Worm (Caenorhabditis elegans) whole organism, late embryonic: ENCODE data around the gene C02B10.4.
"Not testable (repeated sequence)": the region's sequence is repeated elsewhere in the genome, so short reads cannot be mapped to it uniquely, and the experiment has no call there.

ENCODE experiments used
- C08G9.2 ChIP-seq: sonication (generic microtip); optimal IDR thresholded peaks from 2 replicates; lab custom pipeline; 2016; ENCODE audit warnings: mild to moderate bottlenecking, missing genetic modification characterization, moderate library complexity, missing compliant biosample characterization
- C38D4.7 ChIP-seq: fragments of 200-800 bp; sonication (Bioruptor generic); optimal IDR thresholded peaks from 2 replicates; lab custom pipeline; 2018; ENCODE audit warnings: mild to moderate bottlenecking, missing genetic modification characterization, moderate library complexity, missing compliant biosample characterization
- F13H6.1 ChIP-seq: sonication (generic microtip); optimal IDR thresholded peaks from 2 replicates; lab custom pipeline; 2016; ENCODE audit warnings: missing genetic modification characterization, missing compliant biosample characterization
- K02D7.2 ChIP-seq: sonication (generic microtip); optimal IDR thresholded peaks from 2 replicates; lab custom pipeline; 2017; ENCODE audit warnings: mild to moderate bottlenecking, missing genetic modification characterization, missing compliant biosample characterization
- T23F11.4 ChIP-seq: fragments of 200-800 bp; sonication (Bioruptor generic); optimal IDR thresholded peaks from 2 replicates; lab custom pipeline; 2018; ENCODE audit warnings: mild to moderate bottlenecking, missing genetic modification characterization, missing compliant biosample characterization
- ama-1 ChIP-seq: fragments of 150-350 bp; optimal IDR thresholded peaks from 2 replicates; lab custom pipeline; 2014
- ceh-18 ChIP-seq: sonication (generic microtip); optimal IDR thresholded peaks from 2 replicates; lab custom pipeline; 2016; ENCODE audit warnings: missing genetic modification characterization, missing compliant biosample characterization
- ceh-19 ChIP-seq: fragments of 200-800 bp; sonication (Bioruptor generic); optimal IDR thresholded peaks from 2 replicates; lab custom pipeline; 2018; ENCODE audit warnings: mild to moderate bottlenecking, missing genetic modification characterization, missing compliant biosample characterization
- ceh-2 ChIP-seq: sonication (generic microtip); optimal IDR thresholded peaks from 2 replicates; lab custom pipeline; 2016; ENCODE audit warnings: missing genotype, missing genetic modification characterization, missing compliant biosample characterization
- ceh-24 ChIP-seq: sonication (generic microtip); optimal IDR thresholded peaks from 2 replicates; lab custom pipeline; 2016; ENCODE audit warnings: mild to moderate bottlenecking, missing genetic modification characterization, missing compliant biosample characterization
- ceh-31 ChIP-seq: sonication (generic microtip); optimal IDR thresholded peaks from 2 replicates; lab custom pipeline; 2016; ENCODE audit warnings: missing genetic modification characterization, missing compliant biosample characterization
- ceh-45 ChIP-seq: fragments of 200-800 bp; sonication (Bioruptor generic); IDR thresholded peaks from 2 replicates; pipeline ENCODE4 v1.3.6; 2022; ENCODE audit warnings: missing genetic modification reagents, missing genetic modification characterization, missing compliant biosample characterization
- ceh-48 ChIP-seq: sonication (generic microtip); optimal IDR thresholded peaks from 2 replicates; lab custom pipeline; 2016; ENCODE audit warnings: missing genetic modification characterization, inconsistent platforms, missing compliant biosample characterization
- ceh-6 ChIP-seq: fragments of 200-800 bp; sonication (Bioruptor generic); optimal IDR thresholded peaks from 2 replicates; lab custom pipeline; 2018; ENCODE audit warnings: mild to moderate bottlenecking, missing genetic modification characterization, missing compliant biosample characterization
- che-1 ChIP-seq: sonication (generic microtip); optimal IDR thresholded peaks from 2 replicates; lab custom pipeline; 2016; ENCODE audit warnings: mild to moderate bottlenecking, missing genetic modification characterization, missing compliant biosample characterization
- dmd-4 ChIP-seq: sonication (generic microtip); optimal IDR thresholded peaks from 2 replicates; lab custom pipeline; 2016; ENCODE audit warnings: borderline replicate concordance, missing genetic modification characterization, missing compliant biosample characterization
- elt-2 ChIP-seq: sonication (generic microtip); optimal IDR thresholded peaks from 2 replicates; lab custom pipeline; 2016; ENCODE audit warnings: missing genetic modification reagents, missing genetic modification characterization, missing compliant biosample characterization
- ets-4 ChIP-seq: sonication (generic microtip); optimal IDR thresholded peaks from 2 replicates; lab custom pipeline; 2016; ENCODE audit warnings: missing genetic modification characterization, missing compliant biosample characterization
- fkh-6 ChIP-seq: sonication (generic microtip); optimal IDR thresholded peaks from 2 replicates; lab custom pipeline; 2016; ENCODE audit warnings: missing genetic modification characterization, missing compliant biosample characterization
- gmeb-2 ChIP-seq: sonication (generic microtip); optimal IDR thresholded peaks from 2 replicates; lab custom pipeline; 2016; ENCODE audit warnings: missing genetic modification characterization, inconsistent platforms, missing compliant biosample characterization
- hlh-8 ChIP-seq: sonication (generic microtip); optimal IDR thresholded peaks from 2 replicates; lab custom pipeline; 2016; ENCODE audit warnings: missing genotype, missing genetic modification characterization, missing compliant biosample characterization
- lin-11 ChIP-seq: fragments of 200-800 bp; sonication (Bioruptor generic); optimal IDR thresholded peaks from 2 replicates; lab custom pipeline; 2018; ENCODE audit warnings: mild to moderate bottlenecking, missing genetic modification characterization, missing compliant biosample characterization
- nfya-1 ChIP-seq: sonication (generic microtip); optimal IDR thresholded peaks from 2 replicates; lab custom pipeline; 2017; ENCODE audit warnings: missing genetic modification characterization, mild to moderate bottlenecking, missing compliant biosample characterization, antibody characterized with exemption, moderate library complexity
- pag-3 ChIP-seq: sonication (generic microtip); optimal IDR thresholded peaks from 2 replicates; lab custom pipeline; 2016; ENCODE audit warnings: missing compliant biosample characterization, missing genetic modification characterization, borderline replicate concordance
- pax-1 ChIP-seq: fragments of 150-350 bp; optimal IDR thresholded peaks from 2 replicates; lab custom pipeline; 2014; ENCODE audit warnings: missing biosample characterization, missing genetic modification characterization
- pha-2 ChIP-seq: sonication (generic microtip); optimal IDR thresholded peaks from 2 replicates; lab custom pipeline; 2017; ENCODE audit warnings: mild to moderate bottlenecking, missing genetic modification characterization, missing compliant biosample characterization
- sox-2 ChIP-seq: fragments of 200-800 bp; sonication (Bioruptor generic); IDR thresholded peaks from 2 replicates; pipeline ENCODE4 v1.3.6; 2022; ENCODE audit warnings: missing genetic modification reagents, missing genetic modification characterization, missing compliant biosample characterization
- tbx-2 ChIP-seq: sonication (generic microtip); optimal IDR thresholded peaks from 2 replicates; lab custom pipeline; 2016; ENCODE audit warnings: missing genetic modification characterization, missing compliant biosample characterization
- ttx-3 ChIP-seq: sonication (generic microtip); optimal IDR thresholded peaks from 2 replicates; lab custom pipeline; 2016; ENCODE audit warnings: missing genetic modification reagents, missing genetic modification characterization, missing compliant biosample characterization
- unc-55 ChIP-seq: sonication (generic microtip); optimal IDR thresholded peaks from 2 replicates; lab custom pipeline; 2017; ENCODE audit warnings: missing biosample characterization, missing genetic modification reagents, missing genetic modification characterization

The C02B10.4 gene

DNA sequence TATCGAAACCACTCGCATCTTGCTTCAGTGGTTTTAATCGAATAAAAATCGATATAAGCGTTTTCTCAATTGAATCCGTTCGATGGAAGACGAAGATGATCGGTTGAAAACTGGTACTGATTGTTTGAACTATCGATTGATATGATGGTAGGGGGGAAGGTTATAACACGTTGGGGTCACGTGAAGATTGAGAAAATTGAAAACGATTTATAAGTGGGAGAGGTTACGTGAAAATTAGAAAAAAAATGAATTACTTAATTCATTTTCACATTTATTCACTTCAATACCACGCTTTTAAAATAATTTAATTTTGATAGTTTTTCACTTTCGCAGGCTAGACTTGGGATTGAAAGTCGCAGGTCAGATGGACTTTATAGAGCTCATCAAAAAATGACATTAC is 30.4 kb upstream of the C02B10.4 start, which contains the start of gene C09B9.7:
C09B9.7 (minus strand) TSS at position 101 of the 400 bp plus-strand sequence.
- TF ChIP-seq T23F11.4 (GFP tag; lab: Kevin White, UChicago) (no peak), nfya-1 (tag; lab: Kevin White, UChicago) (no peak), unc-55 (GFP tag; lab: Kevin White, UChicago) (no peak), ceh-31 (tag; lab: Kevin White, UChicago) (no peak), C08G9.2 (tag; lab: Kevin White, UChicago) (no peak), ceh-48 (no peak), ets-4 (no peak), fkh-6 (tag; lab: Kevin White, UChicago) (no peak), ama-1 (no peak), ceh-18 (tag; lab: Kevin White, UChicago) (no peak), C38D4.7 (no peak), pag-3 (tag; lab: Kevin White, UChicago) (no peak), ceh-6 (GFP tag; lab: Kevin White, UChicago) (no peak), pax-1 (tag; lab: Kevin White, UChicago) (no peak), ceh-19 (no peak), ceh-24 (tag; lab: Kevin White, UChicago) (no peak), sox-2 (GFP tag; lab: Robert Waterston, UW) (no peak), tbx-2 (tag; lab: Kevin White, UChicago) (no peak)

ce11 chrIV:5062278-5062677 is 29.1 kb upstream of the C02B10.4 start, which contains the start of gene msp-57:
msp-57 (plus strand) TSS chrIV:5062578.
- not testable (repeated sequence) for TF ChIP-seq elt-2 (tag; lab: Kevin White, UChicago); pha-2 (tag; lab: Kevin White, UChicago); ceh-45 (GFP tag; lab: Robert Waterston, UW)
- TF ChIP-seq, all 69 proteins: peak for 0; not testable (repeated sequence) for 69

ce11 chrIV:5063297-5063696 is 28.1 kb upstream of the C02B10.4 start:
- TF ChIP-seq ttx-3 (tag; lab: Kevin White, UChicago): no peak

- TF ChIP-seq ceh-45 (GFP tag; lab: Robert Waterston, UW); che-1 (tag; lab: Kevin White, UChicago); dmd-4 (tag; lab: Kevin White, UChicago): not testable (repeated sequence)
These were observed 26.4 kb upstream of the C02B10.4 start, which contains the start of gene msp-53 for ce11 chrIV:5064961-5065360. msp-53 (minus strand) TSS chrIV:5065061.

DNA sequence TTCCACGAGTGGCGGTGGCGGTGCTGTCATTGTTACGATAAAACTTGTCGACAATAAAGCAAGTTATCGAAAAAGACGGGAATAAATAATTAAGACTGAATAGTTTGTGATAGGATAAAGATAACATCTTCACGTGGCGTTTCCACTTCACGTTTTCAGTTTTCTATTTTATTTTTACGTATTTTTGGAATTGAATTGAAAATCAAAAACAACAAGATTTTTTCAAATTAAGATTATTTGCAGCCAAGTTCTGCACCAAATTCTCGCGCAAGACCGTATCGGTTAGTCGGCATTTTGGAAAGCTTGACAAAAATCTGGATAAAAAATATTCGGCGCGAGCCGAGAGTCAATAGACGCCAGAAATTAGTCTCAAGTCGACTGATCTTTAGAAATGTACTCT is 24.5 kb upstream of the C02B10.4 start, which contains the start of gene ttbk-2.2:
ttbk-2.2 (minus strand) TSS at position 101 of the 400 bp plus-strand sequence.
- TF ChIP-seq pax-1 (tag; lab: Kevin White, UChicago); ceh-24 (tag; lab: Kevin White, UChicago); hlh-8: not testable (repeated sequence)

DNA sequence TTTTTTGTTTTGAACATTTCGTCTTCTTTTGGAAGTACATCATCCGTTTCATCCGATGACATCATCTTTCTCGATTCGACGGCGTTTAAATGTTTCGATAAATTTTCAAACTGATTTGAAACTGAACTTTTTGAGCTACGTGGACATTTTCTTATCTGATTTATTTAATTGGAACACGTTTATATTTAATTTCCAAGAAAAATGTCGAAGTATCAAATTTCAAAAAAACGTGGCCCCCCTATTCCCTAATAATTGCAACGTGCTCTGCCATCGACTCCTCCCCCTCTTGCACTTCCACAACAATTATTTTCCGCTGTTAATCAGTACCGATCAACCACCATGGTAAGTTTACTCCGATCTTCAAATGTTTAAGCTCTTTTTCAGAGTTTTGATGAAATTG is 22.8 kb upstream of the C02B10.4 start, which contains the start of the genes R13H9.6 and rmd-6:
R13H9.6 (minus strand) TSS at position 101 of the 400 bp plus-strand sequence.
rmd-6 (plus strand) TSS at position 305 of the 400 bp plus-strand sequence.
- TF ChIP-seq K02D7.2; T23F11.4 (GFP tag; lab: Kevin White, UChicago); gmeb-2 (tag; lab: Kevin White, UChicago): not testable (repeated sequence)

- not testable (repeated sequence) for TF ChIP-seq F13H6.1 (tag; lab: Kevin White, UChicago); lin-11 (tag; lab: Kevin White, UChicago); ceh-2
- TF ChIP-seq, all 69 proteins: peak for 0; not testable (repeated sequence) for 69
These were observed 20.8 kb upstream of the C02B10.4 start, which contains the start of gene C02B10.6 for ce11 chrIV:5070593-5070992. C02B10.6 (plus strand) TSS chrIV:5070893.
